Worm (Caenorhabditis elegans): ENCODE data around the gene F57H12.5.
A peak's percentile ranks its signal among the peaks of the same experiment; 100 is the strongest.

Gene F57H12.5

DNA sequence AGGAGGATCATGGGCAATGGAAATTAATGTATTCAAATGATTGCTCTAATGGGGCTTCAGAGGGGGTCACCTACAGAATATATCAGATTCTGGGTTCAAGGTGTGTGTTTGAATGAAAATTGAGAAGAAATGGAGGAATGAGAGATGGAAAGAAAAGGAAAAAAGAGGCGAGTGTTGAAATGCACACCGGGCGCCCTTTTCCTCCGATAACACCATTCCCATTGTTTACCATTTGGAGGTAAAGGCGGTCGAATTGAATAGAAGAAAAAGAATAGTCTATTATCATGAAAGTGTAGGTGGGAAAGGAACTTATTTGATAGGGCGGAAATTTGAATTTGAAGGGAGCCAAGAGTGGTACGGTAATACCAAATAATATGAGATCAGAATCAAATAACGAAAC, 38.3 kb downstream of the F57H12.5 start:
- peak; percentile 64 for TF ChIP-seq nhr-80 (tag; optimal IDR thresholded peaks at IDR 0.05)
- TF ChIP-seq pha-4 (tag; optimal IDR thresholded peaks at IDR 0.05), result no peak
- TF ChIP-seq Y53G8AR.9 (GFP tag; conservative IDR thresholded peaks at IDR 0.05), result no peak
- TF ChIP-seq lin-35 (GFP tag; optimal IDR thresholded peaks at IDR 0.05), result no peak
- TF ChIP-seq ceh-40 (GFP tag; IDR thresholded peaks at IDR 0.05), result no peak
- no peak for TF ChIP-seq hmg-1.2 (GFP tag; IDR thresholded peaks at IDR 0.05)
- TF ChIP-seq lin-40 (tag; optimal IDR thresholded peaks at IDR 0.05), result no peak
- no peak for TF ChIP-seq somi-1 (GFP tag; optimal IDR thresholded peaks at IDR 0.05)
- TF ChIP-seq Y67H2A.10 (GFP tag; conservative IDR thresholded peaks at IDR 0.05), result no peak

DNA sequence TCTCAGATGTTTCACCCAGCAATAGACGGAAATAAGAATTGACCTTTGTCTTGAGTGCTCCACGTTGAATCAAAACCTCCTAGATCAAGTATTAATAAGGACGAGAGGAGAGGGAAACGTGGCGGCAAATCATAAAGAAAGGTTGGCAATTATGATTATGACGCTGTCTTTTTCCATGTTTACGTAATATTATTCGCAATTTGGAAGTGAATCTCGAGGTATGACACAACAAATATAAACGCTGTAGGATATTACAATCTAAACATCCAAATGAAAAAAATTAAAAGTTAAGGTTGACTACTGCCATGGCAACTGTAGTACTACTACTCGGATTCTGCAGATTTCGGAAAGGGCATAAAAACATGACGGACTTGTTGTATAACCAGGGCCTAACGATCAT, 39.1 kb downstream of the F57H12.5 start:
- TF ChIP-seq unc-130 (GFP tag; optimal IDR thresholded peaks at IDR 0.05) (no peak), F33H1.4 (GFP tag; IDR thresholded peaks at IDR 0.05) (no peak), F37B4.10 (GFP tag; IDR thresholded peaks at IDR 0.05) (no peak)

DNA sequence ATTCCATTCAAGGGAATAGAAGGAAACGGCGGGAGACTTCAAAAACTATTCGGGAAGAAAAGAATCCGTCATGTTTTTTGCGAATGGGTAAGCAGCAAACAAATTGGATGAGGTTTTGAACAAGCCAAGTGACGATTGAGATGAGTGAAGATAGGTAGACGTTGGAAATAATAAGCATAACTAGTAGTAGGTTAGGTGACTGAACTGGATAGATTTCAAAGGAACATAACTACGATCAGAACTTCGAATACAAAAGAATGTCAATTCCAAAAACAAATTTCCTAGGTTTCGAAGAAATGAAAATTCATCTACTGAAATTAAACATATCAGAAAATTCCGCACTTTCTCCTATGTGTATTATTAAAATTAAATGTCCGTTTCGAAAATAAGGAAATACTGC, 40.4 kb downstream of the F57H12.5 start:
- TF ChIP-seq ztf-26 (tag; optimal IDR thresholded peaks at IDR 0.05), result no peak
- TF ChIP-seq ccch-3 (GFP tag; optimal IDR thresholded peaks at IDR 0.05), result no peak
- no peak for TF ChIP-seq ztf-22 (GFP tag; optimal IDR thresholded peaks at IDR 0.05)
- TF ChIP-seq F22D6.2 (tag; optimal IDR thresholded peaks at IDR 0.05), result no peak
- no peak for TF ChIP-seq ztf-28 (GFP tag; IDR thresholded peaks at IDR 0.05)
- TF ChIP-seq F57A8.1 (GFP tag; optimal IDR thresholded peaks at IDR 0.05), result no peak
- TF ChIP-seq F55B11.4 (tag; optimal IDR thresholded peaks at IDR 0.05; ENCODE audit: borderline replicate concordance, insufficient read depth), result no peak
- no peak for TF ChIP-seq ZK185.1 (tag; optimal IDR thresholded peaks at IDR 0.05; ENCODE audit: poor library complexity, severe bottlenecking)
- no peak for TF ChIP-seq F57C9.4 (tag; optimal IDR thresholded peaks at IDR 0.05)
- TF ChIP-seq K12H6.12 (tag; optimal IDR thresholded peaks at IDR 0.05), result no peak
- no peak for TF ChIP-seq Y79H2A.3 (GFP tag; conservative IDR thresholded peaks at IDR 0.05)
- TF ChIP-seq ztf-3 (GFP tag; optimal IDR thresholded peaks at IDR 0.05), result no peak

DNA sequence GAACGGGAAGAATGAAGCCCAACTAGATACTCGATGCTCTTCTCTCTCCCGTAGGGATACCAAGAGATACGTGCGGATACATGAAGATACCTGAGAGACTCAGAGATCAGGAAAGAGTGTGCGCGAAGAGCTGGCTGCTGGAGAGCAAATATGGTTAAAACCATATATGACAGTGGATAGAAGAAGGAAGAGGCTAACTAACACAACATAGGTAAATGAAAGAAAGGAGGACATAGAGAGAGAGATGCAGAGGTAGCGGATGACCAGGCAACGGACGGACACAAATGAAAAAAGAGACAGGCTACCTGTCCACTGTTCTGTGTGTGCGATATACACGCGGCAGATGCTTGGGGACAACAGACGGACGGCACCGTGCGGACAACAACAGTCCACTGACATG, 41.0 kb downstream of the F57H12.5 start:
- TF ChIP-seq hmg-1.2 (GFP tag; IDR thresholded peaks at IDR 0.05) (no peak), chd-7 (tag; optimal IDR thresholded peaks at IDR 0.05) (no peak), dpff-1 (tag; optimal IDR thresholded peaks at IDR 0.05) (no peak), ztf-3 (GFP tag; optimal IDR thresholded peaks at IDR 0.05) (no peak)

DNA sequence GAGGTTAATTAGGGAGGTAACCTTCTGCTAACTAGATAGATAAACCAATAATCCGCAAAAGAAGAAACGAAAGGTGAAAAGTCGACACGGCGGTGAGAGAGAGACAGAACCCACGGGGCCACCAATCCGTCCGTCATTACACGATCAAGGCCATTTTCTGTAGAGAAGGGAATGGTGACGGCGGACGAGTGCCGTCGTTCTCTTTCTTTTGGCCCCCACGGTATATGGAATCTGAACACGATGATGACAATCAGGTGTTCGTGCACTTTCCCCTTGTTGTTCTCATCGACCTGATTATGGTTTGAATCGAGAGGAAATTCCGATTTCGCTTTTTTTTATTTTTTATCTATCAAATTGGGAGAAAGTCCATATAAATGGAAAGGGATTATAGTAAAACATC, 42.3 kb downstream of the F57H12.5 start:
- TF ChIP-seq lin-26 (GFP tag; IDR thresholded peaks at IDR 0.05) (no peak), unc-62 (GFP tag; optimal IDR thresholded peaks at IDR 0.05) (no peak), T26A5.8 (tag; optimal IDR thresholded peaks at IDR 0.05) (no peak), dpl-1 (GFP tag; optimal IDR thresholded peaks at IDR 0.05) (no peak), somi-1 (GFP tag; optimal IDR thresholded peaks at IDR 0.05) (no peak), cebp-2 (GFP tag; IDR thresholded peaks at IDR 0.05) (no peak), nhr-90 (tag; optimal IDR thresholded peaks at IDR 0.05) (no peak), zfh-2 (GFP tag; conservative IDR thresholded peaks at IDR 0.05) (no peak), zim-3 (tag; optimal IDR thresholded peaks at IDR 0.05) (no peak), hmg-1.2 (GFP tag; IDR thresholded peaks at IDR 0.05) (no peak), tlf-1 (GFP tag; optimal IDR thresholded peaks at IDR 0.05) (no peak), dox-1 (GFP tag; IDR thresholded peaks at IDR 0.05) (no peak), T07F8.4 (tag; optimal IDR thresholded peaks at IDR 0.05) (no peak), Y79H2A.3 (GFP tag; conservative IDR thresholded peaks at IDR 0.05) (no peak), lsl-1 (GFP tag; optimal IDR thresholded peaks at IDR 0.05) (no peak), atf-7 (tag; optimal IDR thresholded peaks at IDR 0.05) (no peak), ceh-79 (tag; optimal IDR thresholded peaks at IDR 0.05) (no peak)
